Worm (Caenorhabditis elegans) whole organism, L1 larva: ENCODE measurements around the gene D1054.8.

ENCODE experiments used
- C16A3.4 ChIP-seq: fragments of 150-350 bp; optimal IDR thresholded peaks from 2 replicates; lab custom pipeline; 2014; ENCODE audit warnings: missing biosample characterization, missing genetic modification characterization
- aha-1 ChIP-seq: fragments of 150-350 bp; optimal IDR thresholded peaks from 2 replicates; lab custom pipeline; 2014; ENCODE audit warnings: missing biosample characterization, missing genetic modification characterization
- alr-1 ChIP-seq: fragments of 200-800 bp; sonication (Bioruptor generic); optimal IDR thresholded peaks from 2 replicates; lab custom pipeline; 2018; ENCODE audit warnings: borderline replicate concordance, mild to moderate bottlenecking, missing genetic modification characterization, missing compliant biosample characterization
- ama-1 ChIP-seq: fragments of 150-350 bp; optimal IDR thresholded peaks from 2 replicates; lab custom pipeline; 2014
- blmp-1 ChIP-seq: fragments of 150-350 bp; optimal IDR thresholded peaks from 2 replicates; lab custom pipeline; 2014; ENCODE audit warnings: missing biosample characterization, missing genetic modification characterization
- ceh-63 ChIP-seq: fragments of 200-800 bp; sonication (Bioruptor generic); optimal IDR thresholded peaks from 2 replicates; lab custom pipeline; 2018; ENCODE audit warnings: mild to moderate bottlenecking, missing genetic modification characterization, missing compliant biosample characterization
- ceh-88 ChIP-seq: fragments of 200-800 bp; sonication (Bioruptor generic); IDR thresholded peaks from 2 replicates; pipeline ENCODE4 v1.3.6; 2022; ENCODE audit warnings: missing genetic modification characterization, missing compliant biosample characterization
- ceh-90 ChIP-seq: sonication (generic microtip); optimal IDR thresholded peaks from 2 replicates; lab custom pipeline; 2016; ENCODE audit warnings: missing genetic modification characterization, missing compliant biosample characterization
- ces-1 ChIP-seq: fragments of 150-350 bp; optimal IDR thresholded peaks from 2 replicates; lab custom pipeline; 2014; ENCODE audit warnings: missing biosample characterization, missing genetic modification reagents, missing genetic modification characterization
- dpl-1 ChIP-seq, 3 experiments: fragments of 150-350 bp in 2 of 3; sonication (generic microtip) in 1 of 3; optimal IDR thresholded peaks; 2 replicates each; lab custom pipeline; 2014 to 2017; ENCODE audit warnings: missing biosample characterization in 3 of 3, missing genetic modification characterization in 3 of 3, missing genetic modification reagents in 3 of 3
- efl-1 ChIP-seq, 4 experiments: fragments of 150-350 bp; optimal IDR thresholded peaks in 3 of 4; peaks in 1 of 4; 1 replicate in 1 of 4; 2 replicates in 3 of 4; lab custom pipeline; 2014; ENCODE audit warnings: missing biosample characterization in 2 of 4, missing genetic modification characterization in 2 of 4, missing genetic modification reagents in 2 of 4
- elt-2 ChIP-seq: sonication (generic microtip); optimal IDR thresholded peaks from 2 replicates; lab custom pipeline; 2016; ENCODE audit warnings: missing genetic modification characterization, mild to moderate bottlenecking, inconsistent platforms, missing compliant biosample characterization, missing genetic modification reagents
- elt-3 ChIP-seq, 6 experiments: fragments of 150-350 bp in 1 of 6; sonication (generic microtip); optimal IDR thresholded peaks; 2 replicates each; lab custom pipeline; 2017 to 2018; ENCODE audit warnings: missing biosample characterization in 6 of 6, missing genetic modification characterization in 6 of 6, inconsistent platforms in 1 of 6
- fkh-10 ChIP-seq: sonication (generic microtip); optimal IDR thresholded peaks from 2 replicates; lab custom pipeline; 2017; ENCODE audit warnings: missing biosample characterization, missing genetic modification reagents, missing genetic modification characterization
- lin-13 ChIP-seq: fragments of 150-350 bp; optimal IDR thresholded peaks from 2 replicates; lab custom pipeline; 2014; ENCODE audit warnings: missing biosample characterization, missing genetic modification reagents, missing genetic modification characterization
- lin-14 ChIP-seq: fragments of 200-800 bp; sonication (Bioruptor generic); optimal IDR thresholded peaks from 2 replicates; lab custom pipeline; 2018; ENCODE audit warnings: mild to moderate bottlenecking, missing genetic modification characterization, moderate library complexity, missing compliant biosample characterization
- lin-15B ChIP-seq: fragments of 150-350 bp; sonication (generic microtip); optimal IDR thresholded peaks from 3 replicates; lab custom pipeline; 2014; ENCODE audit warnings: missing biosample characterization, missing genetic modification characterization
- lin-35 ChIP-seq, 2 experiments: fragments of 150-350 bp; optimal IDR thresholded peaks; 2 replicates each; lab custom pipeline; 2014; ENCODE audit warnings: missing biosample characterization in 2 of 2, missing genetic modification characterization in 2 of 2, missing genetic modification reagents in 2 of 2
- lsy-2 ChIP-seq, 2 experiments: fragments of 150-350 bp; optimal IDR thresholded peaks; 2 replicates each; lab custom pipeline; 2014; ENCODE audit warnings: missing biosample characterization in 2 of 2, missing genetic modification characterization in 2 of 2
- mab-9 ChIP-seq: fragments of 200-800 bp; sonication (Bioruptor generic); IDR thresholded peaks from 2 replicates; pipeline ENCODE4 v1.3.6; 2022; ENCODE audit warnings: missing genetic modification reagents, missing genetic modification characterization, missing compliant biosample characterization
- mdl-1 ChIP-seq, 2 experiments: fragments of 150-350 bp; optimal IDR thresholded peaks; 2 replicates each; lab custom pipeline; 2014 to 2017; ENCODE audit warnings: missing biosample characterization in 2 of 2, missing genetic modification characterization in 2 of 2, inconsistent platforms in 1 of 2
- nhr-11 ChIP-seq: fragments of 150-350 bp; optimal IDR thresholded peaks from 2 replicates; lab custom pipeline; 2014; ENCODE audit warnings: missing biosample characterization, missing genetic modification characterization
- nhr-20 ChIP-seq: sonication (generic microtip); optimal IDR thresholded peaks from 2 replicates; lab custom pipeline; 2016; ENCODE audit warnings: mild to moderate bottlenecking, missing genetic modification characterization, missing compliant biosample characterization
- nhr-28 ChIP-seq: fragments of 150-350 bp; optimal IDR thresholded peaks from 2 replicates; lab custom pipeline; 2014; ENCODE audit warnings: missing biosample characterization, missing genetic modification characterization
- nhr-47 ChIP-seq: sonication (generic microtip); optimal IDR thresholded peaks from 2 replicates; lab custom pipeline; 2016; ENCODE audit warnings: mild to moderate bottlenecking, missing genetic modification characterization, moderate library complexity, missing compliant biosample characterization
- nhr-71 ChIP-seq: sonication (generic microtip); optimal IDR thresholded peaks from 2 replicates; lab custom pipeline; 2016; ENCODE audit warnings: mild to moderate bottlenecking, missing genetic modification characterization, moderate library complexity, missing compliant biosample characterization
- pax-3 ChIP-seq: fragments of 200-800 bp; sonication (Bioruptor generic); optimal IDR thresholded peaks from 2 replicates; lab custom pipeline; 2018; ENCODE audit warnings: mild to moderate bottlenecking, missing genetic modification characterization, moderate library complexity, missing compliant biosample characterization
- skn-1 ChIP-seq: fragments of 150-350 bp; optimal IDR thresholded peaks from 2 replicates; lab custom pipeline; 2014; ENCODE audit warnings: missing biosample characterization, missing genetic modification characterization
- snpc-4 ChIP-seq: fragments of 150-350 bp; optimal IDR thresholded peaks from 2 replicates; lab custom pipeline; 2014; ENCODE audit warnings: missing biosample characterization, missing genetic modification characterization
- snu-23 ChIP-seq: sonication (generic microtip); optimal IDR thresholded peaks from 2 replicates; lab custom pipeline; 2016; ENCODE audit warnings: missing genetic modification characterization, missing compliant biosample characterization
- tlp-1 ChIP-seq: fragments of 150-350 bp; optimal IDR thresholded peaks from 2 replicates; lab custom pipeline; 2014; ENCODE audit warnings: missing biosample characterization, missing genetic modification characterization
- unc-130 ChIP-seq: fragments of 150-350 bp; optimal IDR thresholded peaks from 2 replicates; lab custom pipeline; 2017; ENCODE audit warnings: missing biosample characterization, missing genetic modification characterization, inconsistent platforms
- unc-30 ChIP-seq: sonication (generic microtip); optimal IDR thresholded peaks from 2 replicates; lab custom pipeline; 2017; ENCODE audit warnings: missing biosample characterization, missing genetic modification characterization
- unc-62 ChIP-seq: fragments of 150-350 bp; optimal IDR thresholded peaks from 2 replicates; lab custom pipeline; 2014; ENCODE audit warnings: missing biosample characterization, missing genetic modification reagents, missing genetic modification characterization
- unc-86 ChIP-seq: sonication (generic microtip); optimal IDR thresholded peaks from 2 replicates; lab custom pipeline; 2016; ENCODE audit warnings: missing genetic modification characterization, missing compliant biosample characterization
- xbp-1 ChIP-seq: sonication (generic microtip); optimal IDR thresholded peaks from 2 replicates; lab custom pipeline; 2016; ENCODE audit warnings: missing genetic modification characterization, missing compliant biosample characterization
- zag-1 ChIP-seq: fragments of 150-350 bp; optimal IDR thresholded peaks from 2 replicates; lab custom pipeline; 2014; ENCODE audit warnings: missing biosample characterization, missing genetic modification characterization
- ztf-11 ChIP-seq, 2 experiments: sonication (generic microtip); optimal IDR thresholded peaks; 2 replicates each; lab custom pipeline; 2016 to 2017; ENCODE audit warnings: missing genetic modification characterization in 2 of 2, missing biosample characterization in 1 of 2, missing compliant biosample characterization in 1 of 2

D1054.8 gene

DNA sequence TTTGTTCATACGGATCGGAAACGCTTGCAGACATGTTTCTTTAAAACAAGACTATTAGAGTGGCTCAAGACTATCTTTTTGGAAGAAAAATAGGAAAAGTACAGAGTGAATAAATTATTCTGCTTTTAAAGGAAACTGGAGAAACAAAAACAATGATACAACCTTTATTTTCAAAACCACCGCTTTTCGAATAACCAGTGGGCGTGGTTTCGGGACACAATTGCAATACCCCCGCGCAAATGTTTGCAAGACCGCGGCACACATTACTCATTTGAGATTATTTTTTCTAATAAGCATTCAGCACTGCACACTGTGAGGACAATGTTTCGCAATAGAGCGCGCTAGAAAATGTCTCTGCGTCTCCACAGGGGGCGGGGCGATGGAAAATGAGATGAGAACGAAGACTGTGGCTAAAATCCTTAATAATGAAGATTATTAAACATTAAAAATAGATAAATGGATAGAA lies 23.8 kb downstream of the D1054.8 start, which contains the start of gene plrg-1 (continued):
- peak; percentile 51 for TF ChIP-seq ceh-90 (tag; lab: Kevin White, UChicago)

DNA sequence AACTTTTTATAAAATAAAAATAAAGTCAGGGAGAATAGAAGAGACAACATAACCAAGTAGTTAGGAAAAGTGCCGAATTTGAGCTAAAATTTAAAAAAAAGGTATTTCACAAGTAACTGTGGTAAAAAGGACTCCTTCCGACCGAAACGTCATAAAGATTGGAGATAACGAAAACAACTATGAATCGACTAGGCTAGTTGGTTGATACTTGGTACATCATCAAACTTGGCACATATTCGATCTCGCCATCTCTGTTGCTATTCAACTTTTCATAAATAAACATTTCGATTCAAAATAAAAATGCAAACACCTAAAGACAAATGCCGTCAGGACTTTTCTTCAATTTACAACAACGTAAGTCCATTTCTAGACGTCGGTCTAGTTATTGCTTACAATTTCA lies 27.7 kb downstream of the D1054.8 start, which contains the start of gene C29A12.22:
C29A12.22 (plus strand) TSS at position 301 of the 400 bp plus-strand sequence.
- no peak for TF ChIP-seq mab-9 (GFP tag; lab: Robert Waterston, UW)
- no peak for TF ChIP-seq lsy-2 (tag; optimal IDR thresholded peaks at IDR 0.05; lab: Kevin White, UChicago)
- no peak for TF ChIP-seq aha-1 (tag; lab: Kevin White, UChicago)

DNA sequence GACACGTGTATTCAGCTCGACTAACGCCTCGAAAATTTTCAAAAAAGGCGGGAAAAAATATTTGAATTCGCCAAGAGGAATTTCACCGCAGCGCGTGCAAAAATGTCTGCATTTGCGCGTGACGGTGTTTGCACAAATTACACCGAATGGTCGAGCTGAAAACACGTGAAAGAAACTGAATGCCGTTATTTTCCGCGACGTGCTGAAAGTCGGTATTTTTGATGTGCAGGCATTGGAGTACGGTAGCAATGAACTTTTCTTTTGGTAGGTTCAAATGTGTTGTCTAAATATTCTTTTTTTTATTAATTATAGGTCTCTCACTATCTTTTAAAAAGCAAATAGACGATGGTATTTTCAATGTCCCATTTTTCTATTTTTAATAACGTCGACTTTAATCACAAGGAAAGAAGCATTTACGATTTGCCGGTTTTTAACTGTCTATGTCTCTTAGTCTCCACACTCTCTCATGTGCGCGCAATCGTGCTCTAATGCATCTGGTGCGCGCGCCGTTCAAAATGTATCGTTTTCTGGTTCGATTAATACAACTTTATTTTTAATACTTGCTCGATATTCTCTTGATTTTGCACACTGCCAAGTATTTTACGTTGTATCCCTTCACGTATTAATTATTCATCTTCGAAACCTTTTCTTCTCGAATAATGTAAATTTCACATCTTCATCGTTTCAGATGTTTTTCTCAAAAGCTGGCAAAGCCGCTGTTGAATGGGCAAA lies 29.5 kb downstream of the D1054.8 start, which contains the start of the genes C29A12.1 and lig-1:
C29A12.1 (minus strand) TSS at position 63 of the 732 bp plus-strand sequence.
lig-1 (plus strand) TSS at position 682 of the 732 bp plus-strand sequence.
- TF ChIP-seq skn-1 (tag; lab: Kevin White, UChicago), result peak; percentile 30
- no peak for TF ChIP-seq aha-1 (tag; lab: Kevin White, UChicago)
- peak; percentile 56 to 78 (median 73) for TF ChIP-seq dpl-1 (GFP tag; optimal IDR thresholded peaks at IDR 0.05; lab: Kevin White, UChicago)
- TF ChIP-seq nhr-71 (tag; lab: Kevin White, UChicago), result peak; percentile 22
- TF ChIP-seq lin-35 (GFP tag; optimal IDR thresholded peaks at IDR 0.05; lab: Kevin White, UChicago), result peak; percentile 45 to 88
- TF ChIP-seq snpc-4 (tag; lab: Kevin White, UChicago), result no peak
- peak; percentile 3 for TF ChIP-seq nhr-20 (tag; lab: Kevin White, UChicago)
- TF ChIP-seq lin-15B (tag; lab: Kevin White, UChicago), result peak; percentile 42
- peak; percentile 17 for TF ChIP-seq snu-23 (GFP tag; lab: Kevin White, UChicago)
- peak; percentile 46 for TF ChIP-seq lin-14
- no peak for TF ChIP-seq ama-1
- peak in 1 of 2 experiments; percentile 53 for TF ChIP-seq lsy-2 (tag; optimal IDR thresholded peaks at IDR 0.05; lab: Kevin White, UChicago)
- peak; percentile 16 for TF ChIP-seq xbp-1
- peak; percentile 19 for TF ChIP-seq unc-130 (tag; lab: Kevin White, UChicago)
- peak; percentile 57 for TF ChIP-seq blmp-1 (tag; lab: Kevin White, UChicago)
- TF ChIP-seq nhr-47, result no peak
- TF ChIP-seq mdl-1 (tag; optimal IDR thresholded peaks at IDR 0.05; lab: Kevin White, UChicago), result peak in 1 of 2 experiments; percentile 46
- peak; percentile 42 for TF ChIP-seq C16A3.4 (tag; lab: Kevin White, UChicago)
- peak; percentile 26 to 73 for TF ChIP-seq efl-1 (optimal IDR thresholded peaks at IDR 0.05; lab: Kevin White, UChicago)
- peak; percentile 79 to 97 for TF ChIP-seq efl-1 (GFP tag; optimal IDR thresholded peaks at IDR 0.05 in 1 of 2; lab: Kevin White, UChicago)
- no peak for TF ChIP-seq lin-13 (GFP tag; lab: Kevin White, UChicago)
- peak in 1 of 6 experiments; percentile 22 for TF ChIP-seq elt-3 (tag; optimal IDR thresholded peaks at IDR 0.05; lab: Kevin White, UChicago)

DNA sequence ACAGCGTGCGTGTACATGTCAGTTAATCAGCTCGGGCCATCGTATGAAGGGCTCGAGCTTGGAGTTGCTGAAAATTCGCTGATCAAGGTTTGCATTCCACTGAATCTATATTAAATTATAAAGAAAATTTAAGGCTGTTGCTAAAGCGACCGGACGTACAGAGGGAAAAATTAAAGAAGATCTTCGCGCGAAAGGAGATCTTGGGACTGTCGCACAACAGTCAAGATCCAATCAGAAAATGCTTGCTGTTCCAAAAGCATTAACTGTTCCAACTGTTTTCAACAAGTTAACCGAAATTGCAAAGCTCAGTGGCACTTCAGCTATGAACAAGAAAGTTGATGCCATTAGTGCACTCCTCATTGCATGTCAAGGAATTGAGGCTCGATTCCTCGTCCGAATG lies 30.2 kb downstream of the D1054.8 start:
- TF ChIP-seq nhr-20 (tag; lab: Kevin White, UChicago), result no peak
- no peak for TF ChIP-seq unc-130 (tag; lab: Kevin White, UChicago)
- no peak for TF ChIP-seq alr-1
- no peak for TF ChIP-seq tlp-1
- no peak for TF ChIP-seq elt-2 (tag; lab: Kevin White, UChicago)
- TF ChIP-seq fkh-10, result no peak
- TF ChIP-seq unc-30 (tag; lab: Kevin White, UChicago), result no peak
- no peak for TF ChIP-seq ztf-11 (tag; optimal IDR thresholded peaks at IDR 0.05; lab: Kevin White, UChicago)
- no peak for TF ChIP-seq ceh-63

DNA sequence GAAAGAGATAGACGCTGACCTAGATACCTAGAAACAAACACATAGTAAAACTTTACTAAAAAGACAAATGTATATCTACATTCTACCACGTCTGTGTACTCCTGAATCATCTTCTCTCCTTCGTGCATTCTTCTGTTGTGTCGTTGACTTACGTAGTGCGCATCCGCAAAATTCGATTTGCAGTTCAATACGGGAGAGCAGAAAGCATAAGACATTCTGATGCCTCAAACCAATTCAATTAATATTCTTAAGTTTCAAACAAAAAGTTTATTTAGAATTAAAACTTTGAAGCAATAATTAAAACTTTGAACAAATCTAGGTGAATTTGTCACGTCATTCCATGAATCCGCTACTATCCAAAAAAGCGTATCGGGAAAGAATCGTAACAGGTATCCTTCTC lies 32.7 kb downstream of the D1054.8 start:
- TF ChIP-seq lin-14, result peak; percentile 15
- TF ChIP-seq nhr-71 (tag; lab: Kevin White, UChicago), result no peak
- TF ChIP-seq nhr-11 (tag; lab: Kevin White, UChicago), result no peak
- no peak for TF ChIP-seq alr-1
- no peak for TF ChIP-seq ceh-88
- TF ChIP-seq zag-1 (tag; lab: Kevin White, UChicago), result no peak
- no peak for TF ChIP-seq unc-86 (tag; lab: Kevin White, UChicago)
- no peak for TF ChIP-seq ces-1 (GFP tag; lab: Kevin White, UChicago)
- TF ChIP-seq fkh-10, result peak; percentile 30
- no peak for TF ChIP-seq pax-3
- TF ChIP-seq unc-62 (GFP tag; lab: Kevin White, UChicago), result no peak
- no peak for TF ChIP-seq nhr-47
- no peak for TF ChIP-seq nhr-28
